Fruit fly (Drosophila melanogaster): Measurements from ENCODE around the gene CG34267.

DNA sequence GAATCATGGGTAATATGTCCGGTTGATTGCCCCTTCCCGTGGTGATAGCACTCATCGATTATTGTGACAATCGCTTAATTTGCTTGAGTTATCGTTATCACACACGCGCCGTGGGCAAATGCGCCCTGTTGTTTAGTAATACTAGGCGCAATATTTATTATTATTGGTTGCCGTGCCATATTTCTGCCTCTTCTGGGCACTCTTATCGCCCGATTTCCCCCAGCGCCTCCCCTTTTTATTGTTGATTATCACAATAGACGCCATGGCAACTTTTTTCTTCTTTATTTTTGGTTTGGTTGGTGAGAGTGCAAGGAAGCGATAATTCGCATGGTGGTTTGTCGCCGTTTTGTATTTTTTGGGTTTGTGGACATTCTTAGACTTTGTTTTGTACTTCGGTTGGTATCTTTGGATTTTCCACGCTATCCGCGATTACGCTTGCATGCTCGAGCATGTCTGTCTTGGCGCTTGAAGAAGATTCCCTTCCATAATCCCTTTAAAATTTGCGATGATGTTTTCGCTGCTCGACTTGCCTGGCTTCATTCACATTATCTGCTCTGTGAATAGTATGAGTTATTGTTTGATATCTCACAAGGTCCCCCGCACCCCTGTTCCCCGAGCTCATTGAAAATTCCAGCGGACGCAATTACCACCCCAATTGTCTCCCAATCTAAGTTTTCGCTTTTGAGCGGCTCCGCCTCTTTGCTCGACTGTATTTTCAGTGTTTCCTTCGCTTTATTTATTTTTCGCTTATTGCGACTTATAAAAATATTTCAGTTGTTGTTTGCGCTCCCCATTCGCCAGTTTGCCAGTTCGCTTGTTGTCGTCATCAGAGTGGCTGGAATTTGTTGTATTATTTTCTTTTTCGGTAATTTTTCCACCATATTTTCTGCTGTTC lies 48.3 kb upstream of the CG34267 start:
- TF ChIP-seq CG6808 (GFP tag; optimal IDR thresholded peaks at IDR 0.05) (no peak), Eip78C (GFP tag) (peak; percentile 72), cyc (GFP tag; optimal IDR thresholded peaks at IDR 0.05) (no peak), fd85E (GFP tag; optimal IDR thresholded peaks at IDR 0.05) (no peak), svp (GFP tag) (peak; percentile 64), CG8119 (GFP tag; IDR thresholded peaks at IDR 0.05) (no peak), eg (GFP tag; IDR thresholded peaks at IDR 0.05) (no peak), fd59A (GFP tag; optimal IDR thresholded peaks at IDR 0.05) (no peak), CG6276 (GFP tag; optimal IDR thresholded peaks at IDR 0.05) (no peak), CG8632 (GFP tag; optimal IDR thresholded peaks at IDR 0.05) (no peak), OdsH (GFP tag; optimal IDR thresholded peaks at IDR 0.05) (no peak), CG6163 (GFP tag; IDR thresholded peaks at IDR 0.05) (no peak), Hr39 (GFP tag; optimal IDR thresholded peaks at IDR 0.05) (no peak)

All from whole organism, prepupa.